Fruit fly (Drosophila melanogaster) whole organism: Measurements from ENCODE around the gene HP4.

Source experiments
- CG8478 ChIP-seq: fragments of >200 bp; optimal IDR thresholded peaks from 2 replicates; lab custom pipeline; 2018; ENCODE audit warnings: inconsistent platforms
- Dll ChIP-seq: fragments of >200 bp; optimal IDR thresholded peaks from 2 replicates; lab custom pipeline; 2017
- pan ChIP-seq: fragments of >200 bp; optimal IDR thresholded peaks from 2 replicates; lab custom pipeline; 2017
- psq ChIP-seq: fragments of >200 bp; optimal IDR thresholded peaks from 2 replicates; lab custom pipeline; 2017

- TF ChIP-seq pan, result no peak
- TF ChIP-seq Dll (lab: Kevin White, UChicago), result no peak
- no peak for TF ChIP-seq psq (lab: Kevin White, UChicago)
- no peak for TF ChIP-seq CG8478
Measured at dm6 chr3L:7958590-7959180, 17.3 kb downstream of the HP4 start.
